Fruit fly (Drosophila melanogaster) whole organism, wandering third instar larva: ENCODE measurements around the gene CG6345.

Experiments used
- Hr83 ChIP-seq: fragments of 200-300 bp; sonication (Bioruptor generic); optimal IDR thresholded peaks from 2 replicates; lab custom pipeline; 2016; ENCODE audit warnings: missing biosample characterization, mild to moderate bottlenecking, missing genetic modification characterization, moderate library complexity; ENCODE audit not compliant: poor library complexity, severe bottlenecking
- Myc ChIP-seq: fragments of >200 bp; optimal IDR thresholded peaks from 2 replicates; lab custom pipeline; 2017
- usp ChIP-seq: fragments of >200 bp; optimal IDR thresholded peaks from 2 replicates; lab custom pipeline; 2017; ENCODE audit warnings: missing biosample characterization, missing genetic modification characterization

- TF ChIP-seq Myc (no peak), Hr83 (GFP tag; lab: Kevin White, UChicago) (no peak), usp (GFP tag; lab: Kevin White, UChicago) (no peak)
Measured at dm6 chr3R:10448957-10449356, 33.1 kb upstream of the CG6345 start.
